Worm (Caenorhabditis elegans) whole organism, L4 larva: ENCODE results near the gene K02A6.4.

Source experiments
- F10B5.3 ChIP-seq: sonication (generic microtip); optimal IDR thresholded peaks from 2 replicates; lab custom pipeline; 2016; ENCODE audit warnings: mild to moderate bottlenecking, missing genetic modification characterization, missing compliant biosample characterization
- F44E2.7 ChIP-seq: fragments of 200-800 bp; sonication (Bioruptor generic); IDR thresholded peaks from 2 replicates; pipeline ENCODE4 v2.1.2; 2022; ENCODE audit warnings: missing genetic modification characterization, missing compliant biosample characterization
- T26A8.4 ChIP-seq: fragments of 200-800 bp; sonication (Bioruptor generic); IDR thresholded peaks from 2 replicates; pipeline ENCODE4 v1.3.6; 2022; ENCODE audit warnings: missing genetic modification characterization, missing compliant biosample characterization
- Y5F2A.4 ChIP-seq: fragments of 200-800 bp; sonication (Bioruptor generic); optimal IDR thresholded peaks from 2 replicates; lab custom pipeline; 2018; ENCODE audit warnings: mild to moderate bottlenecking, missing genetic modification characterization, missing compliant biosample characterization
- Y75B8A.6 ChIP-seq: fragments of 200-800 bp; sonication (Bioruptor generic); IDR thresholded peaks from 2 replicates; pipeline ENCODE4 v1.3.6; 2022; ENCODE audit warnings: missing genetic modification reagents, missing genetic modification characterization, missing compliant biosample characterization
- aha-1 ChIP-seq: fragments of 150-350 bp; peaks from one replicate; lab custom pipeline; 2014; ENCODE audit warnings: missing biosample characterization, missing genetic modification characterization
- ama-1 ChIP-seq: fragments of 150-350 bp; optimal IDR thresholded peaks from 2 replicates; lab custom pipeline; 2014; ENCODE audit warnings: inconsistent platforms, mixed read lengths
- ceh-44 ChIP-seq: fragments of 200-800 bp; sonication (Bioruptor generic); IDR thresholded peaks from 2 replicates; pipeline ENCODE4 v1.3.6; 2022; ENCODE audit warnings: missing genetic modification reagents, missing genetic modification characterization, missing compliant biosample characterization
- daf-12 ChIP-seq: fragments of 150-350 bp; optimal IDR thresholded peaks from 2 replicates; lab custom pipeline; 2014; ENCODE audit warnings: missing biosample characterization, missing genetic modification reagents, missing genetic modification characterization
- daf-16 ChIP-seq, 3 experiments: sonication (generic microtip); optimal IDR thresholded peaks; 2 replicates each; lab custom pipeline; 2016 to 2017; ENCODE audit warnings: missing genetic modification characterization in 3 of 3, missing genetic modification reagents in 3 of 3, mild to moderate bottlenecking in 2 of 3, missing compliant biosample characterization in 2 of 3, missing biosample characterization in 1 of 3, moderate library complexity in 1 of 3
- dmd-6 ChIP-seq: fragments of 200-800 bp; sonication (Bioruptor generic); IDR thresholded peaks from 2 replicates; pipeline ENCODE4 v1.3.6; 2022; ENCODE audit warnings: missing genetic modification reagents, missing genetic modification characterization, missing compliant biosample characterization
- dmd-8 ChIP-seq: fragments of 200-800 bp; sonication (Bioruptor generic); IDR thresholded peaks from 2 replicates; pipeline ENCODE4 v1.3.6; 2022; ENCODE audit warnings: missing genetic modification characterization, missing compliant biosample characterization
- dve-1 ChIP-seq: sonication (generic microtip); optimal IDR thresholded peaks from 2 replicates; lab custom pipeline; 2017; ENCODE audit warnings: antibody characterized with exemption, mild to moderate bottlenecking, missing genetic modification characterization, missing compliant biosample characterization; ENCODE audit not compliant: insufficient read depth
- hlh-11 ChIP-seq: fragments of 200-800 bp; sonication (Bioruptor generic); optimal IDR thresholded peaks from 2 replicates; lab custom pipeline; 2018; ENCODE audit warnings: mild to moderate bottlenecking, missing genetic modification characterization, missing compliant biosample characterization
- hlh-30 ChIP-seq: sonication (generic microtip); optimal IDR thresholded peaks from 2 replicates; lab custom pipeline; 2017; ENCODE audit warnings: antibody characterized with exemption, mild to moderate bottlenecking, missing genetic modification characterization, missing compliant biosample characterization; ENCODE audit not compliant: insufficient read depth
- lin-39 ChIP-seq: fragments of 150-350 bp; optimal IDR thresholded peaks from 2 replicates; lab custom pipeline; 2014; ENCODE audit warnings: missing biosample characterization, missing genetic modification reagents, missing genetic modification characterization
- lsy-2 ChIP-seq, 2 experiments: fragments of 150-350 bp in 1 of 2; sonication (generic microtip) in 1 of 2; optimal IDR thresholded peaks; 2 replicates each; lab custom pipeline; 2014 to 2017; ENCODE audit warnings: missing biosample characterization in 2 of 2, missing genetic modification characterization in 2 of 2
- madf-5 ChIP-seq, 2 experiments: fragments of 200-800 bp; sonication (Bioruptor generic); IDR thresholded peaks; 2 replicates each; pipeline ENCODE4 v1.3.6; 2022; ENCODE audit warnings: missing compliant biosample characterization in 2 of 2, missing genetic modification characterization in 2 of 2
- madf-9 ChIP-seq: fragments of 200-800 bp; sonication (Bioruptor generic); conservative IDR thresholded peaks from 2 replicates; pipeline ENCODE4 v1.3.6; 2022; ENCODE audit warnings: missing genetic modification reagents, missing genetic modification characterization, missing compliant biosample characterization
- mdl-1 ChIP-seq, 2 experiments: fragments of 150-350 bp in 1 of 2; sonication (generic microtip) in 1 of 2; optimal IDR thresholded peaks; 2 replicates each; lab custom pipeline; 2014 to 2017; ENCODE audit warnings: missing biosample characterization in 2 of 2, missing genetic modification characterization in 2 of 2
- mdt-29 ChIP-seq: fragments of 200-800 bp; sonication (Bioruptor generic); IDR thresholded peaks from 2 replicates; pipeline ENCODE4 v1.3.6; 2022; ENCODE audit warnings: missing genetic modification reagents, missing genetic modification characterization, missing compliant biosample characterization
- mes-2 ChIP-seq: sonication (generic microtip); optimal IDR thresholded peaks from 2 replicates; lab custom pipeline; 2016; ENCODE audit warnings: missing genotype, mild to moderate bottlenecking, missing genetic modification characterization, missing compliant biosample characterization; ENCODE audit not compliant: poor library complexity, severe bottlenecking
- mxl-3 ChIP-seq: fragments of 200-800 bp; sonication (Bioruptor generic); optimal IDR thresholded peaks from 2 replicates; lab custom pipeline; 2018; ENCODE audit warnings: mild to moderate bottlenecking, missing genetic modification characterization, missing compliant biosample characterization
- nhr-10 ChIP-seq: fragments of 150-350 bp; optimal IDR thresholded peaks from 2 replicates; lab custom pipeline; 2014; ENCODE audit warnings: missing biosample characterization, missing genetic modification characterization
- nhr-102 ChIP-seq: sonication (generic microtip); optimal IDR thresholded peaks from 2 replicates; lab custom pipeline; 2016; ENCODE audit warnings: mild to moderate bottlenecking, missing genetic modification characterization, moderate library complexity, missing compliant biosample characterization
- nhr-11 ChIP-seq: fragments of 150-350 bp; optimal IDR thresholded peaks from 2 replicates; lab custom pipeline; 2014; ENCODE audit warnings: missing biosample characterization, missing genetic modification characterization
- nhr-237 ChIP-seq: sonication (generic microtip); optimal IDR thresholded peaks from 2 replicates; lab custom pipeline; 2017; ENCODE audit warnings: missing biosample characterization, missing genetic modification characterization
- nhr-25 ChIP-seq: sonication (generic microtip); optimal IDR thresholded peaks from 2 replicates; lab custom pipeline; 2017; ENCODE audit warnings: missing genetic modification characterization, mild to moderate bottlenecking, missing compliant biosample characterization, antibody characterized with exemption, moderate library complexity, borderline replicate concordance; ENCODE audit not compliant: insufficient read depth
- nhr-28 ChIP-seq: fragments of 150-350 bp; optimal IDR thresholded peaks from 2 replicates; lab custom pipeline; 2014; ENCODE audit warnings: missing biosample characterization, missing genetic modification characterization
- nhr-41 ChIP-seq: fragments of 200-800 bp; sonication (Bioruptor generic); IDR thresholded peaks from 2 replicates; pipeline ENCODE4 v1.3.6; 2022; ENCODE audit warnings: missing genetic modification reagents, missing genetic modification characterization, missing compliant biosample characterization
- nhr-77 ChIP-seq: fragments of 150-350 bp; optimal IDR thresholded peaks from 2 replicates; lab custom pipeline; 2014; ENCODE audit warnings: missing biosample characterization, missing genetic modification characterization
- pha-4 ChIP-seq, 2 experiments: fragments of 150-350 bp in 1 of 2; fragments of 200-800 bp in 1 of 2; sonication (Bioruptor generic) in 1 of 2; IDR thresholded peaks in 1 of 2; optimal IDR thresholded peaks in 1 of 2; 2 replicates each; pipeline versions ENCODE4 v1.3.6 to Lab custom; 2014 to 2022; ENCODE audit warnings: missing genetic modification characterization in 2 of 2, missing genetic modification reagents in 2 of 2, missing biosample characterization in 1 of 2, missing compliant biosample characterization in 1 of 2
- php-3 ChIP-seq: fragments of 200-800 bp; sonication (Bioruptor generic); IDR thresholded peaks from 2 replicates; pipeline ENCODE4 v1.3.6; 2022; ENCODE audit warnings: missing genetic modification reagents, missing genetic modification characterization, missing compliant biosample characterization
- pqm-1 ChIP-seq: sonication (generic microtip); optimal IDR thresholded peaks from 2 replicates; lab custom pipeline; 2017; ENCODE audit warnings: missing biosample characterization, missing genetic modification characterization
- rbr-2 ChIP-seq: sonication (generic microtip); optimal IDR thresholded peaks from 2 replicates; lab custom pipeline; 2016; ENCODE audit warnings: missing genotype, missing genetic modification characterization, missing compliant biosample characterization
- tag-97 ChIP-seq: fragments of 200-800 bp; sonication (Bioruptor generic); IDR thresholded peaks from 2 replicates; pipeline ENCODE4 v1.3.6; 2022; ENCODE audit warnings: missing genetic modification characterization, missing compliant biosample characterization
- tra-1 ChIP-seq: fragments of 200-800 bp; sonication (Bioruptor generic); IDR thresholded peaks from 2 replicates; pipeline ENCODE4 v1.3.6; 2022; ENCODE audit warnings: missing genetic modification reagents, missing genetic modification characterization, missing compliant biosample characterization
- unc-39 ChIP-seq: sonication (generic microtip); optimal IDR thresholded peaks from 2 replicates; lab custom pipeline; 2017; ENCODE audit warnings: missing biosample characterization, missing genetic modification characterization
- zag-1 ChIP-seq: fragments of 150-350 bp; optimal IDR thresholded peaks from 2 replicates; lab custom pipeline; 2014; ENCODE audit warnings: missing biosample characterization, missing genetic modification characterization
- zfp-3 ChIP-seq: fragments of 200-800 bp; sonication (Bioruptor generic); conservative IDR thresholded peaks from 2 replicates; pipeline ENCODE4 v1.3.6; 2022; ENCODE audit warnings: missing genetic modification reagents, missing genetic modification characterization, missing compliant biosample characterization

K02A6.4 gene

ce11 chrX:8243116-8243515, 24.6 kb upstream of the K02A6.4 start (continued):
- peak; percentile 50 for TF ChIP-seq nhr-102 (tag; lab: Kevin White, UChicago)
- TF ChIP-seq dmd-6 (GFP tag; lab: Robert Waterston, UW): peak; percentile 97
- TF ChIP-seq hlh-11 (tag; lab: Kevin White, UChicago): peak; percentile 75
- TF ChIP-seq daf-16 (GFP tag; optimal IDR thresholded peaks at IDR 0.05; lab: Kevin White, UChicago): no peak
- peak; percentile 85 for TF ChIP-seq daf-16 (tag; optimal IDR thresholded peaks at IDR 0.05; lab: Kevin White, UChicago)
- TF ChIP-seq mdl-1 (tag; optimal IDR thresholded peaks at IDR 0.05; lab: Kevin White, UChicago): peak; percentile 34 to 86
- TF ChIP-seq mxl-3: peak; percentile 91
- TF ChIP-seq lsy-2 (tag; optimal IDR thresholded peaks at IDR 0.05; lab: Kevin White, UChicago): peak in 1 of 2 experiments; percentile 40
- TF ChIP-seq F44E2.7: no peak
- no peak; the same call in 1 of the 2 replicates for TF ChIP-seq T26A8.4 (GFP tag; lab: Robert Waterston, UW)
- no peak for TF ChIP-seq nhr-25
- no peak for TF ChIP-seq tag-97 (GFP tag; lab: Robert Waterston, UW)
- peak; percentile 67 for TF ChIP-seq nhr-77 (tag; lab: Kevin White, UChicago)
- peak; percentile 77 for TF ChIP-seq aha-1
- TF ChIP-seq nhr-10 (tag; lab: Kevin White, UChicago): peak; percentile 67
- peak; percentile 85; the same call in 1 of the 2 replicates for TF ChIP-seq php-3 (GFP tag; lab: Robert Waterston, UW)
- peak; percentile 22 for TF ChIP-seq mes-2 (tag; lab: Kevin White, UChicago)
- no peak for TF ChIP-seq nhr-11 (tag; lab: Kevin White, UChicago)
- no peak for TF ChIP-seq zfp-3 (GFP tag; lab: Robert Waterston, UW)

ce11 chrX:8241906-8242305, 23.4 kb upstream of the K02A6.4 start, which contains the start of gene endu-2:
endu-2 (plus strand) TSS chrX:8242301.
- peak; percentile 61 for TF ChIP-seq hlh-11 (tag; lab: Kevin White, UChicago)
- TF ChIP-seq daf-16 (GFP tag; optimal IDR thresholded peaks at IDR 0.05; lab: Kevin White, UChicago): no peak
- peak; percentile 57 for TF ChIP-seq daf-16 (tag; optimal IDR thresholded peaks at IDR 0.05; lab: Kevin White, UChicago)
- peak; percentile 26 for TF ChIP-seq nhr-28 (tag; lab: Kevin White, UChicago)
- no peak for TF ChIP-seq mdt-29 (GFP tag; lab: Robert Waterston, UW)
- TF ChIP-seq daf-12 (tag; lab: Kevin White, UChicago): no peak
- peak; percentile 83 for TF ChIP-seq dmd-6 (GFP tag; lab: Robert Waterston, UW)
- no peak for TF ChIP-seq nhr-237 (tag; lab: Kevin White, UChicago)
- no peak for TF ChIP-seq Y5F2A.4
- TF ChIP-seq unc-39: no peak
- no peak for TF ChIP-seq rbr-2 (tag; lab: Kevin White, UChicago)
- TF ChIP-seq Y75B8A.6: no peak
- TF ChIP-seq madf-5 (GFP tag; IDR thresholded peaks at IDR 0.05; lab: Robert Waterston, UW): no peak
- peak; percentile 39 for TF ChIP-seq mxl-3
- no peak for TF ChIP-seq ama-1 (lab: Kevin White, UChicago)
- peak; percentile 47 for TF ChIP-seq hlh-30 (tag; lab: Kevin White, UChicago)
- TF ChIP-seq pqm-1 (tag; lab: Kevin White, UChicago): peak; percentile 33
- TF ChIP-seq nhr-41: no peak
- no peak for TF ChIP-seq F10B5.3 (tag; lab: Kevin White, UChicago)
- no peak for TF ChIP-seq madf-9
- no peak for TF ChIP-seq ceh-44
- peak; percentile 57 for TF ChIP-seq dve-1 (tag; lab: Kevin White, UChicago)
- no peak for TF ChIP-seq pha-4 (GFP tag; IDR thresholded peaks at IDR 0.05; lab: Robert Waterston, UW)
- TF ChIP-seq pha-4 (tag; optimal IDR thresholded peaks at IDR 0.05; lab: Kevin White, UChicago): no peak
- TF ChIP-seq tra-1: no peak
- TF ChIP-seq zag-1 (tag; lab: Kevin White, UChicago): no peak
- TF ChIP-seq lin-39: no peak
- peak in 1 of 2 experiments; percentile 35 for TF ChIP-seq mdl-1 (tag; optimal IDR thresholded peaks at IDR 0.05; lab: Kevin White, UChicago)
- no peak for TF ChIP-seq dmd-8 (GFP tag; lab: Robert Waterston, UW)
